Fruit fly (Drosophila melanogaster) whole organism, pupa: Measurements from ENCODE around the gene ebo.

Source experiments
- CG10348 ChIP-seq: fragments of 200-800 bp; sonication (Bioruptor generic); IDR thresholded peaks from 2 replicates; pipeline ENCODE4 v1.3.6; 2022; ENCODE audit warnings: missing biosample characterization, missing genetic modification characterization
- CG12605 ChIP-seq: fragments of 200-800 bp; sonication (Bioruptor generic); IDR thresholded peaks from 2 replicates; pipeline ENCODE4 v1.3.6; 2022; ENCODE audit warnings: missing biosample characterization, missing genetic modification characterization
- CG13204 ChIP-seq: fragments of 200-800 bp; sonication (Bioruptor generic); optimal IDR thresholded peaks from 2 replicates; lab custom pipeline; 2018; ENCODE audit warnings: missing biosample characterization, mild to moderate bottlenecking, missing genetic modification characterization, moderate library complexity
- CG14655 ChIP-seq: fragments of 200-800 bp; sonication (Bioruptor generic); optimal IDR thresholded peaks from 3 replicates; lab custom pipeline; 2017; ENCODE audit warnings: mild to moderate bottlenecking, missing biosample characterization, missing genetic modification reagents, missing genetic modification characterization
- CG15710 ChIP-seq: fragments of 200-800 bp; sonication (Bioruptor generic); optimal IDR thresholded peaks from 2 replicates; lab custom pipeline; 2018; ENCODE audit warnings: missing biosample characterization, mild to moderate bottlenecking, missing genetic modification characterization, moderate library complexity
- CG17806 ChIP-seq: fragments of 200-800 bp; sonication (Bioruptor generic); optimal IDR thresholded peaks from 2 replicates; lab custom pipeline; 2018; ENCODE audit warnings: missing biosample characterization, mild to moderate bottlenecking, missing genetic modification characterization, moderate library complexity
- CG32121 ChIP-seq: fragments of 200-800 bp; sonication (Bioruptor generic); IDR thresholded peaks from 2 replicates; pipeline ENCODE4 v1.3.6; 2022; ENCODE audit warnings: missing biosample characterization, missing genetic modification characterization
- CG34367 ChIP-seq: fragments of 200-800 bp; sonication (Bioruptor generic); optimal IDR thresholded peaks from 2 replicates; lab custom pipeline; 2018; ENCODE audit warnings: missing biosample characterization, mild to moderate bottlenecking, missing genetic modification characterization
- CG4496 ChIP-seq: fragments of 200-800 bp; sonication (Bioruptor generic); IDR thresholded peaks from 3 replicates; pipeline ENCODE4 v1.3.6; 2022; ENCODE audit warnings: missing biosample characterization, missing genetic modification characterization
- CG8159 ChIP-seq: fragments of 200-800 bp; sonication (Bioruptor generic); optimal IDR thresholded peaks from 3 replicates; lab custom pipeline; 2018; ENCODE audit warnings: missing biosample characterization, mild to moderate bottlenecking, missing genetic modification characterization, moderate library complexity
- CG8301 ChIP-seq: fragments of 200-800 bp; sonication (Bioruptor generic); optimal IDR thresholded peaks from 2 replicates; lab custom pipeline; 2018; ENCODE audit warnings: missing biosample characterization, mild to moderate bottlenecking, missing genetic modification characterization
- CG9948 ChIP-seq: fragments of 200-800 bp; sonication (Bioruptor generic); optimal IDR thresholded peaks from 2 replicates; lab custom pipeline; 2018; ENCODE audit warnings: missing biosample characterization, mild to moderate bottlenecking, missing genetic modification characterization, moderate library complexity
- D1 ChIP-seq: fragments of 200-800 bp; sonication (Bioruptor generic); optimal IDR thresholded peaks from 2 replicates; lab custom pipeline; 2018; ENCODE audit warnings: missing biosample characterization, mild to moderate bottlenecking, missing genetic modification characterization, moderate library complexity
- EcR ChIP-seq: fragments of 200-800 bp; sonication (Bioruptor generic); optimal IDR thresholded peaks from 3 replicates; lab custom pipeline; 2019; ENCODE audit warnings: missing biosample characterization, missing genetic modification characterization, mild to moderate bottlenecking, moderate library complexity, missing genetic modification reagents
- Ets98B ChIP-seq: fragments of 200-800 bp; sonication (Bioruptor generic); IDR thresholded peaks from 2 replicates; pipeline ENCODE4 v1.3.6; 2022; ENCODE audit warnings: missing biosample characterization, missing genetic modification characterization
- Pif1A ChIP-seq: fragments of 200-800 bp; sonication (Bioruptor generic); optimal IDR thresholded peaks from 3 replicates; lab custom pipeline; 2016; ENCODE audit warnings: missing biosample characterization, missing genetic modification characterization
- Pif1B ChIP-seq: fragments of 200-800 bp; sonication (Bioruptor generic); optimal IDR thresholded peaks from 3 replicates; lab custom pipeline; 2016; ENCODE audit warnings: missing biosample characterization, missing genetic modification characterization
- Snoo ChIP-seq: fragments of 200-800 bp; sonication (Bioruptor generic); optimal IDR thresholded peaks from 3 replicates; lab custom pipeline; 2017; ENCODE audit warnings: missing biosample characterization, mild to moderate bottlenecking, missing genetic modification characterization, inconsistent platforms
- fd96Ca ChIP-seq: fragments of 200-800 bp; sonication (Bioruptor generic); IDR thresholded peaks from 3 replicates; pipeline ENCODE4 v1.3.6; 2022; ENCODE audit warnings: missing biosample characterization, missing genetic modification characterization
- gl ChIP-seq: fragments of 200-800 bp; sonication (Bioruptor generic); optimal IDR thresholded peaks from 2 replicates; lab custom pipeline; 2018; ENCODE audit warnings: missing biosample characterization, mild to moderate bottlenecking, missing genetic modification characterization
- rn ChIP-seq: fragments of 200-800 bp; sonication (Bioruptor generic); IDR thresholded peaks from 2 replicates; pipeline ENCODE4 v1.3.6; 2022; ENCODE audit warnings: missing biosample characterization, missing genetic modification characterization

ebo gene

dm6 chrX:448270-448669 is 28.1 kb downstream of the ebo start:
- TF ChIP-seq CG17806 (tag; lab: Kevin White, UChicago) = peak; percentile 71
- TF ChIP-seq D1 (tag; lab: Kevin White, UChicago) = no peak
- no peak for TF ChIP-seq fd96Ca (GFP tag; lab: Robert Waterston, UW)
- TF ChIP-seq CG8159 (tag; lab: Kevin White, UChicago) = peak; percentile 73
- peak; percentile 74 for TF ChIP-seq Pif1A
- peak; percentile 1 for TF ChIP-seq CG13204
- peak; percentile 57 for TF ChIP-seq Snoo (tag; lab: Kevin White, UChicago)
- TF ChIP-seq EcR = no peak
- TF ChIP-seq CG12605 (GFP tag; lab: Robert Waterston, UW) = 0 out of 2 replicates have a peak, but pooled peaks have one; percentile 19
- TF ChIP-seq CG14655 (GFP tag; lab: Kevin White, UChicago) = peak; percentile 72
- TF ChIP-seq CG15710 (tag; lab: Kevin White, UChicago) = peak; percentile 69
- no peak for TF ChIP-seq Ets98B (GFP tag; lab: Robert Waterston, UW)
- TF ChIP-seq CG4496 = peak; percentile 41; the same call in 1 of the 3 replicates
- TF ChIP-seq CG8301 (tag; lab: Kevin White, UChicago) = peak; percentile 49
- TF ChIP-seq CG34367 = peak; percentile 66
- no peak for TF ChIP-seq CG10348 (GFP tag; lab: Robert Waterston, UW)
- peak; percentile 61 for TF ChIP-seq CG9948
- no peak for TF ChIP-seq rn (GFP tag; lab: Robert Waterston, UW)
- peak; percentile 37 for TF ChIP-seq gl
- no peak for TF ChIP-seq CG32121 (GFP tag; lab: Robert Waterston, UW)
- peak; percentile 62 for TF ChIP-seq Pif1B (GFP tag; lab: Kevin White, UChicago)

- peak; percentile 38 for TF ChIP-seq Snoo (tag; lab: Kevin White, UChicago)
- peak; percentile 40 for TF ChIP-seq CG15710 (tag; lab: Kevin White, UChicago)
- no peak for TF ChIP-seq CG4496
- no peak for TF ChIP-seq gl
- TF ChIP-seq CG17806 (tag; lab: Kevin White, UChicago) = no peak
- peak; percentile 51 for TF ChIP-seq CG8159 (tag; lab: Kevin White, UChicago)
- no peak for TF ChIP-seq CG10348 (GFP tag; lab: Robert Waterston, UW)
- TF ChIP-seq CG14655 (GFP tag; lab: Kevin White, UChicago) = peak; percentile 13
- TF ChIP-seq CG12605 (GFP tag; lab: Robert Waterston, UW) = no peak
- TF ChIP-seq EcR = peak; percentile 44
- no peak for TF ChIP-seq Ets98B (GFP tag; lab: Robert Waterston, UW)
- TF ChIP-seq CG8301 (tag; lab: Kevin White, UChicago) = peak; percentile 17
- TF ChIP-seq Pif1A = no peak
- no peak for TF ChIP-seq D1 (tag; lab: Kevin White, UChicago)
- no peak for TF ChIP-seq CG32121 (GFP tag; lab: Robert Waterston, UW)
- peak; percentile 1 for TF ChIP-seq CG9948
- no peak for TF ChIP-seq Pif1B (GFP tag; lab: Kevin White, UChicago)
Measured at dm6 chrX:446002-446401, 30.4 kb downstream of the ebo start.

dm6 chrX:443981-444550 is 32.3 kb downstream of the ebo start:
- TF ChIP-seq CG9948 (peak; percentile 73), CG4496 (peak; percentile 44; the same call in 1 of the 3 replicates), CG10348 (GFP tag; lab: Robert Waterston, UW) (no peak), Pif1B (GFP tag; lab: Kevin White, UChicago) (peak; percentile 70), D1 (tag; lab: Kevin White, UChicago) (peak; percentile 23), CG8301 (tag; lab: Kevin White, UChicago) (peak; percentile 28), Snoo (tag; lab: Kevin White, UChicago) (peak; percentile 40), Ets98B (GFP tag; lab: Robert Waterston, UW) (no peak), CG17806 (tag; lab: Kevin White, UChicago) (peak; percentile 80), Pif1A (peak; percentile 46), gl (peak; percentile 60), CG14655 (GFP tag; lab: Kevin White, UChicago) (peak; percentile 61), CG13204 (peak; percentile 11), CG15710 (tag; lab: Kevin White, UChicago) (peak; percentile 78), CG12605 (GFP tag; lab: Robert Waterston, UW) (no peak), CG34367 (peak; percentile 74), CG8159 (tag; lab: Kevin White, UChicago) (peak; percentile 80), EcR (no peak)
- TF ChIP-seq, all 21 proteins: peak for 14

dm6 chrX:441295-441694 is 35.1 kb downstream of the ebo start:
- no peak for TF ChIP-seq D1 (tag; lab: Kevin White, UChicago)
- peak; percentile 1 for TF ChIP-seq CG8159 (tag; lab: Kevin White, UChicago)
- TF ChIP-seq rn (GFP tag; lab: Robert Waterston, UW) = no peak

dm6 chrX:437404-437803 is 39.0 kb downstream of the ebo start, which contains the start of gene Pgcl:
TSS of gene Pgcl (minus strand) at chrX:437448.
- TF ChIP-seq CG32121 (GFP tag; lab: Robert Waterston, UW) (no peak), EcR (no peak), CG10348 (GFP tag; lab: Robert Waterston, UW) (no peak)

dm6 chrX:428192-428591 is 48.2 kb downstream of the ebo start:
- no peak for TF ChIP-seq CG9948
- TF ChIP-seq EcR = no peak
- TF ChIP-seq D1 (tag; lab: Kevin White, UChicago) = no peak
- TF ChIP-seq gl = no peak
- TF ChIP-seq CG15710 (tag; lab: Kevin White, UChicago) = no peak
- TF ChIP-seq Snoo (tag; lab: Kevin White, UChicago) = no peak
- no peak for TF ChIP-seq CG34367
- TF ChIP-seq Ets98B (GFP tag; lab: Robert Waterston, UW) = no peak
- no peak for TF ChIP-seq CG14655 (GFP tag; lab: Kevin White, UChicago)
- TF ChIP-seq Pif1B (GFP tag; lab: Kevin White, UChicago) = no peak
- no peak for TF ChIP-seq CG32121 (GFP tag; lab: Robert Waterston, UW)
- no peak for TF ChIP-seq CG12605 (GFP tag; lab: Robert Waterston, UW)
- TF ChIP-seq Pif1A = no peak
- TF ChIP-seq CG13204 = no peak
- no peak for TF ChIP-seq CG4496
- no peak for TF ChIP-seq CG10348 (GFP tag; lab: Robert Waterston, UW)
- no peak for TF ChIP-seq CG8301 (tag; lab: Kevin White, UChicago)
- TF ChIP-seq fd96Ca (GFP tag; lab: Robert Waterston, UW) = no peak
- TF ChIP-seq CG17806 (tag; lab: Kevin White, UChicago) = no peak
- TF ChIP-seq, all 21 proteins: peak for 0
